Worm (Caenorhabditis elegans) whole organism, L4/young adult: ENCODE data around the gene sdz-36.

Source experiments
- W03F9.2 ChIP-seq: fragments of 150-350 bp; optimal IDR thresholded peaks from 2 replicates; lab custom pipeline; 2014; ENCODE audit warnings: missing biosample characterization, missing genetic modification characterization
- dao-5 ChIP-seq: sonication (generic microtip); optimal IDR thresholded peaks from 2 replicates; lab custom pipeline; 2016; ENCODE audit warnings: missing genotype, missing genetic modification characterization, moderate library complexity, missing compliant biosample characterization
- him-1 ChIP-seq: sonication (generic microtip); optimal IDR thresholded peaks from 2 replicates; lab custom pipeline; 2016; ENCODE audit warnings: missing genotype, missing genetic modification reagents, missing genetic modification characterization, missing compliant biosample characterization

ce11 chrIV:9724948-9725347, 34.2 kb downstream of the sdz-36 start, which contains the start of the genes nhr-138 and C28D4.18:
- TF ChIP-seq W03F9.2 (no peak), dao-5 (no peak), him-1 (tag; lab: Kevin White, UChicago) (no peak)
